Worm (Caenorhabditis elegans) whole organism, young adult: Measurements from ENCODE around the gene ubq-1.

Experiments used
- F23B12.7 ChIP-seq: sonication (generic microtip); optimal IDR thresholded peaks from 2 replicates; lab custom pipeline; 2017; ENCODE audit warnings: missing genetic modification characterization, mild to moderate bottlenecking, missing compliant biosample characterization, antibody characterized with exemption, moderate library complexity; ENCODE audit not compliant: insufficient read depth
- aptf-2 ChIP-seq: fragments of 200-800 bp; sonication (Bioruptor generic); conservative IDR thresholded peaks from 2 replicates; pipeline ENCODE4 v1.3.6; 2022; ENCODE audit warnings: missing genetic modification reagents, missing genetic modification characterization, missing compliant biosample characterization
- ceh-58 ChIP-seq: fragments of 200-800 bp; sonication (Bioruptor generic); IDR thresholded peaks from 2 replicates; pipeline ENCODE4 v1.3.6; 2022; ENCODE audit warnings: missing genetic modification characterization, missing compliant biosample characterization
- ceh-79 ChIP-seq: sonication (generic microtip); optimal IDR thresholded peaks from 2 replicates; lab custom pipeline; 2017; ENCODE audit warnings: mild to moderate bottlenecking, missing genetic modification characterization, missing compliant biosample characterization
- dpff-1 ChIP-seq: sonication (generic microtip); optimal IDR thresholded peaks from 2 replicates; lab custom pipeline; 2017; ENCODE audit warnings: mild to moderate bottlenecking, missing genetic modification characterization, missing compliant biosample characterization
- dpl-1 ChIP-seq: fragments of 150-350 bp; optimal IDR thresholded peaks from 2 replicates; lab custom pipeline; 2014; ENCODE audit warnings: missing biosample characterization, missing genetic modification reagents, missing genetic modification characterization
- lin-35 ChIP-seq, 3 experiments: fragments of 150-350 bp in 2 of 3; sonication (generic microtip) in 1 of 3; optimal IDR thresholded peaks; 2 replicates each; lab custom pipeline; 2014 to 2018; ENCODE audit warnings: missing biosample characterization in 3 of 3, missing genetic modification characterization in 3 of 3, missing genetic modification reagents in 3 of 3
- nfya-1 ChIP-seq: sonication (generic microtip); optimal IDR thresholded peaks from 2 replicates; lab custom pipeline; 2017; ENCODE audit warnings: antibody characterized with exemption, missing compliant biosample characterization, missing genetic modification characterization, borderline replicate concordance; ENCODE audit not compliant: insufficient read depth
- pha-4 ChIP-seq: fragments of 150-350 bp; sonication (generic microtip); optimal IDR thresholded peaks from 2 replicates; lab custom pipeline; 2014; ENCODE audit warnings: missing biosample characterization, missing genetic modification reagents, missing genetic modification characterization
- tbx-9 ChIP-seq: sonication (generic microtip); optimal IDR thresholded peaks from 2 replicates; lab custom pipeline; 2016; ENCODE audit warnings: borderline replicate concordance, missing genetic modification characterization, inconsistent platforms, missing compliant biosample characterization

- no peak for TF ChIP-seq aptf-2 (GFP tag; lab: Robert Waterston, UW)
- no peak for TF ChIP-seq ceh-79 (tag; lab: Kevin White, UChicago)
- no peak for TF ChIP-seq tbx-9
- TF ChIP-seq dpff-1 (tag; lab: Kevin White, UChicago), result no peak
- no peak for TF ChIP-seq pha-4 (tag; lab: Kevin White, UChicago)
- no peak for TF ChIP-seq dpl-1 (GFP tag; lab: Kevin White, UChicago)
- no peak for TF ChIP-seq F23B12.7 (tag; lab: Kevin White, UChicago)
- no peak for TF ChIP-seq nfya-1
- no peak for TF ChIP-seq lin-35 (GFP tag; optimal IDR thresholded peaks at IDR 0.05; lab: Kevin White, UChicago)
- TF ChIP-seq ceh-58 (GFP tag; lab: Robert Waterston, UW), result no peak
Measured at ce11 chrIII:5965368-5965767, 25.3 kb downstream of the ubq-1 start.
